Worm (Caenorhabditis elegans): Measurements from ENCODE around the gene ckb-4.

Gene ckb-4

DNA sequence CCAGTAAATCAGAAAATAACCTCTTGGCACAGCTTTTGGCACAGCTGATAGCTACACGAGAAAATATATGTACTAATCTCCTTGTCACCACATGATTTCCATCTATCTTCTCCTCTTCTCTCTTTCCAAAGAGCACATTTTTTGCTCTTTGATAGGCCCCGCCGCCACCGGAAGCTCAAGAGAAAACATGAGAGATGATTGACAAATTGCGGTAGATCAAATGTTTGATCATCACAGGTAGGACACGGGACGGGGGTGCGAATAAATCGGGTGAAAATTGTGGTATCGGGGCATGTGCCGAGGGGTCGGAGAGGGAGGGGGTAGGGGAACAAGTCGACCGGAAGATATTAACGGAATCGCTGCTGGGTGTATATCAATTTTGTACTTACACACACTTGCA is 33.2 kb downstream of the ckb-4 start:
- TF ChIP-seq ama-1 (optimal IDR thresholded peaks at IDR 0.05) (no peak), ama-1 (GFP tag; optimal IDR thresholded peaks at IDR 0.05) (no peak), zfh-2 (GFP tag; conservative IDR thresholded peaks at IDR 0.05) (peak; percentile 44; the same call in 1 of the 2 replicates), somi-1 (GFP tag; optimal IDR thresholded peaks at IDR 0.05) (peak; percentile 36)

ce11 chrV:2072807-2073206 is 36.4 kb downstream of the ckb-4 start, which contains the start of gene Y40B10A.9:
Gene Y40B10A.9 (minus strand): TSS chrV:2072907.
- TF ChIP-seq C17E4.6 (GFP tag; IDR thresholded peaks at IDR 0.05) (no peak), nhr-27 (tag; optimal IDR thresholded peaks at IDR 0.05) (no peak)

DNA sequence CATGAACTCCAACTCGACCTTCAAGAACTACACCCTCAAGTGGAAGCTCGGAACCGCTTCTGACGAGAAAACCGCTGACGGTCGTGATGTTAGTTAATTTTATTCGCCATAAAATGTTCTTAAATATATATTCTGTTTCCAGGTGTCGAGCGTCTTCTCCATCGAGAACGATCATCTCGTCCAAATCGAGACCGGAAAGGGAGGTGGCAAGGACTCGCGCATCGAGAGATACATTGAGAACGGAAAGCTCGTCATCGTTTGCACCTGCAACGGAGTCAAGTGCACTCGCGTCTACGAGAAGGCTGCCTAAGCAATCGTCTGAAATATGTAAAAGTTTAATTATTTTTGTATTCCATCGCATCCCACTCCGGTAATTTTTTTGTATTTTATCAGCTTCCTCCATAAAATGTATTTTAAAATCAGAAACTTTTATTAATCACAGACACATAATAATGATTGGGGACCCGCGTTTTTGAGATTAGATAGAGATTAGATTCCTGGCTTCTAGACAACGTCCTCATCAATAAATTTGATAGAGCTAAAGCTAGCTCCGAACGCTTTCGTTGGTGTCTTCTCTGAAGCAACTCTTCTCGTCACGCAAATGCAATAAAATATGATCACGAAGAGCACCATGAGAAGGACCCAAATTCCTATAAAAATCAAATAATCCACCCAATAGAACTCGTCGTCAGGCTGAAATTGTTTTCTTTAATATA is 40.3 kb downstream of the ckb-4 start:
- TF ChIP-seq madf-6 (GFP tag; IDR thresholded peaks at IDR 0.05), result peak; percentile 50
- no peak for TF ChIP-seq somi-1 (GFP tag; optimal IDR thresholded peaks at IDR 0.05)
- TF ChIP-seq madf-3 (GFP tag; IDR thresholded peaks at IDR 0.05), result peak; percentile 52; the same call in 1 of the 2 replicates
- no peak for TF ChIP-seq nfya-2 (GFP tag; IDR thresholded peaks at IDR 0.05)
- TF ChIP-seq mel-28 (tag; optimal IDR thresholded peaks at IDR 0.05; ENCODE audit: borderline replicate concordance), result no peak
- TF ChIP-seq snpc-1.3 (tag; optimal IDR thresholded peaks at IDR 0.05; ENCODE audit: insufficient read depth), result peak; percentile 28
- no peak for TF ChIP-seq dpff-1 (tag; optimal IDR thresholded peaks at IDR 0.05)
- TF ChIP-seq Y53G8AR.9 (GFP tag; conservative IDR thresholded peaks at IDR 0.05), result no peak
- peak; percentile 8 for TF ChIP-seq tbp1 (GFP tag; optimal IDR thresholded peaks at IDR 0.05)
- 0 out of 2 replicates have a peak, but pooled peaks have one; percentile 7 for TF ChIP-seq F33H1.4 (GFP tag; IDR thresholded peaks at IDR 0.05)
- TF ChIP-seq ekl-4 (GFP tag; IDR thresholded peaks at IDR 0.05), result peak; percentile 58
- peak; percentile 8 for TF ChIP-seq mxl-1 (tag; optimal IDR thresholded peaks at IDR 0.05)
- TF ChIP-seq attf-6 (GFP tag; IDR thresholded peaks at IDR 0.05), result 0 out of 2 replicates have a peak, but pooled peaks have one; percentile 40
- TF ChIP-seq ccch-3 (GFP tag; optimal IDR thresholded peaks at IDR 0.05), result no peak
- no peak for TF ChIP-seq lin-35 (GFP tag; optimal IDR thresholded peaks at IDR 0.05)
- no peak for TF ChIP-seq ztf-18 (tag; optimal IDR thresholded peaks at IDR 0.05)
- no peak for TF ChIP-seq egl-18 (GFP tag; IDR thresholded peaks at IDR 0.05)
- TF ChIP-seq zfh-2 (GFP tag; conservative IDR thresholded peaks at IDR 0.05), result peak; percentile 62
- TF ChIP-seq snpc-3.4 (tag; optimal IDR thresholded peaks at IDR 0.05), result peak; percentile 13
- TF ChIP-seq lin-26 (GFP tag; IDR thresholded peaks at IDR 0.05), result peak; percentile 7; the same call in 1 of the 2 replicates
- no peak for TF ChIP-seq F52B5.7 (tag; optimal IDR thresholded peaks at IDR 0.05)
- TF ChIP-seq ceh-58 (GFP tag; IDR thresholded peaks at IDR 0.05), result no peak
- no peak for TF ChIP-seq unc-130 (GFP tag; optimal IDR thresholded peaks at IDR 0.05)
- peak; percentile 32; the same call in 1 of the 2 replicates for TF ChIP-seq dox-1 (GFP tag; IDR thresholded peaks at IDR 0.05)

- TF ChIP-seq lir-1 (GFP tag; conservative IDR thresholded peaks at IDR 0.05) (no peak), unc-130 (GFP tag; optimal IDR thresholded peaks at IDR 0.05) (no peak), ceh-79 (tag; optimal IDR thresholded peaks at IDR 0.05) (no peak), ceh-100 (GFP tag; IDR thresholded peaks at IDR 0.05) (no peak), let-607 (tag; optimal IDR thresholded peaks at IDR 0.05) (peak in 1 of 2 experiments; percentile 30), him-1 (tag; optimal IDR thresholded peaks at IDR 0.05) (no peak), T07F8.4 (tag; optimal IDR thresholded peaks at IDR 0.05) (peak; percentile 60), bed-2 (GFP tag; IDR thresholded peaks at IDR 0.05) (no peak), rcor-1 (GFP tag; IDR thresholded peaks at IDR 0.05) (no peak), fkh-3 (tag; optimal IDR thresholded peaks at IDR 0.05) (no peak), gei-17 (GFP tag; optimal IDR thresholded peaks at IDR 0.05) (peak; percentile 1), F22D6.2 (tag; optimal IDR thresholded peaks at IDR 0.05) (no peak), Y53G8AR.9 (GFP tag; conservative IDR thresholded peaks at IDR 0.05) (no peak), aptf-2 (GFP tag; conservative IDR thresholded peaks at IDR 0.05) (no peak), Y53F4B.3 (GFP tag; IDR thresholded peaks at IDR 0.05) (no peak), C17E4.6 (GFP tag; IDR thresholded peaks at IDR 0.05) (no peak), dpff-1 (tag; optimal IDR thresholded peaks at IDR 0.05) (no peak), K11D2.4 (GFP tag; IDR thresholded peaks at IDR 0.05) (0 out of 2 replicates have a peak, but pooled peaks have one; percentile 61)
Observed at ce11 chrV:2067985-2068499, 41.2 kb downstream of the ckb-4 start, which contains the start of gene lbp-9. Gene lbp-9 (plus strand): TSS chrV:2068449.

Measured in whole organism, young adult.